Worm (Caenorhabditis elegans) whole organism, L3 larva: ENCODE data around the gene ttr-21.

Source experiments
- ZK546.5 ChIP-seq: sonication (generic microtip); optimal IDR thresholded peaks from 2 replicates; lab custom pipeline; 2017; ENCODE audit warnings: missing biosample characterization, missing genetic modification characterization
- ama-1 ChIP-seq: fragments of 150-350 bp; optimal IDR thresholded peaks from 2 replicates; lab custom pipeline; 2018
- ceh-28 ChIP-seq: fragments of 150-350 bp; optimal IDR thresholded peaks from 2 replicates; lab custom pipeline; 2014; ENCODE audit warnings: missing biosample characterization, missing genetic modification reagents, missing genetic modification characterization
- ceh-9 ChIP-seq: sonication (generic microtip); optimal IDR thresholded peaks from 2 replicates; lab custom pipeline; 2018; ENCODE audit warnings: missing biosample characterization, missing genetic modification characterization
- daf-12 ChIP-seq: fragments of 150-350 bp; optimal IDR thresholded peaks from 2 replicates; lab custom pipeline; 2014; ENCODE audit warnings: missing biosample characterization, missing genetic modification reagents, missing genetic modification characterization
- egl-27 ChIP-seq: sonication (generic microtip); optimal IDR thresholded peaks from 4 replicates; lab custom pipeline; 2017; ENCODE audit warnings: missing biosample characterization, missing genetic modification reagents, missing genetic modification characterization
- egl-5 ChIP-seq: fragments of 150-350 bp; optimal IDR thresholded peaks from 2 replicates; lab custom pipeline; 2017; ENCODE audit warnings: missing biosample characterization, missing genetic modification reagents, missing genetic modification characterization, inconsistent platforms
- elt-1 ChIP-seq: fragments of 150-350 bp; optimal IDR thresholded peaks from 2 replicates; lab custom pipeline; 2014; ENCODE audit warnings: missing biosample characterization, missing genetic modification characterization
- elt-2 ChIP-seq: sonication (generic microtip); optimal IDR thresholded peaks from 2 replicates; lab custom pipeline; 2016; ENCODE audit warnings: missing genetic modification reagents, mild to moderate bottlenecking, missing genetic modification characterization, missing compliant biosample characterization
- eor-1 ChIP-seq, 2 experiments: fragments of 150-350 bp; optimal IDR thresholded peaks; 2 replicates each; lab custom pipeline; 2014 to 2018; ENCODE audit warnings: missing biosample characterization in 2 of 2, missing genetic modification characterization in 2 of 2
- fkh-10 ChIP-seq: sonication (generic microtip); optimal IDR thresholded peaks from 2 replicates; lab custom pipeline; 2017; ENCODE audit warnings: missing biosample characterization, missing genetic modification reagents, missing genetic modification characterization
- fos-1 ChIP-seq: fragments of 150-350 bp; optimal IDR thresholded peaks from 2 replicates; lab custom pipeline; 2014; ENCODE audit warnings: missing biosample characterization, missing genetic modification characterization
- jun-1 ChIP-seq: fragments of 150-350 bp; optimal IDR thresholded peaks from 2 replicates; lab custom pipeline; 2014; ENCODE audit warnings: missing biosample characterization, missing genetic modification reagents, missing genetic modification characterization
- lin-15B ChIP-seq: fragments of 150-350 bp; optimal IDR thresholded peaks from 2 replicates; lab custom pipeline; 2014; ENCODE audit warnings: missing biosample characterization, missing genetic modification characterization
- lin-39 ChIP-seq: fragments of 150-350 bp; optimal IDR thresholded peaks from 2 replicates; lab custom pipeline; 2018; ENCODE audit warnings: missing biosample characterization, missing genetic modification reagents, missing genetic modification characterization
- mdl-1 ChIP-seq: fragments of 150-350 bp; optimal IDR thresholded peaks from 2 replicates; lab custom pipeline; 2014; ENCODE audit warnings: missing biosample characterization, missing genetic modification characterization
- nfya-1 ChIP-seq: sonication (generic microtip); optimal IDR thresholded peaks from 2 replicates; lab custom pipeline; 2017; ENCODE audit warnings: missing genetic modification characterization, mild to moderate bottlenecking, missing compliant biosample characterization, antibody characterized with exemption, moderate library complexity; ENCODE audit not compliant: insufficient read depth
- nhr-11 ChIP-seq: fragments of 150-350 bp; optimal IDR thresholded peaks from 2 replicates; lab custom pipeline; 2014; ENCODE audit warnings: missing biosample characterization, missing genetic modification characterization
- nhr-12 ChIP-seq: fragments of 150-350 bp; optimal IDR thresholded peaks from 2 replicates; lab custom pipeline; 2014; ENCODE audit warnings: missing biosample characterization, missing genetic modification characterization
- nhr-23 ChIP-seq: fragments of 150-350 bp; optimal IDR thresholded peaks from 2 replicates; lab custom pipeline; 2014; ENCODE audit warnings: missing biosample characterization, missing genetic modification reagents, missing genetic modification characterization
- nhr-237 ChIP-seq: fragments of 150-350 bp; optimal IDR thresholded peaks from 2 replicates; lab custom pipeline; 2014; ENCODE audit warnings: missing biosample characterization, missing genetic modification characterization
- nhr-25 ChIP-seq: sonication (generic microtip); optimal IDR thresholded peaks from 2 replicates; lab custom pipeline; 2017; ENCODE audit warnings: missing biosample characterization, missing genetic modification characterization
- nhr-28 ChIP-seq: fragments of 150-350 bp; optimal IDR thresholded peaks from 2 replicates; lab custom pipeline; 2014; ENCODE audit warnings: missing biosample characterization, missing genetic modification characterization
- nhr-43 ChIP-seq: sonication (generic microtip); optimal IDR thresholded peaks from 2 replicates; lab custom pipeline; 2016; ENCODE audit warnings: mild to moderate bottlenecking, missing genetic modification characterization, missing compliant biosample characterization; ENCODE audit not compliant: poor library complexity, severe bottlenecking
- nhr-76 ChIP-seq: fragments of 150-350 bp; sonication (generic microtip); optimal IDR thresholded peaks from 5 replicates; lab custom pipeline; 2014; ENCODE audit warnings: missing biosample characterization, missing genetic modification characterization
- nhr-77 ChIP-seq: fragments of 150-350 bp; optimal IDR thresholded peaks from 2 replicates; lab custom pipeline; 2014; ENCODE audit warnings: missing biosample characterization, missing genetic modification characterization
- pha-4 ChIP-seq: fragments of 150-350 bp; optimal IDR thresholded peaks from 2 replicates; lab custom pipeline; 2014; ENCODE audit warnings: missing biosample characterization, missing genetic modification reagents, missing genetic modification characterization
- pqm-1 ChIP-seq: fragments of 150-350 bp; optimal IDR thresholded peaks from 2 replicates; lab custom pipeline; 2017; ENCODE audit warnings: missing biosample characterization, missing genetic modification characterization, inconsistent platforms
- skn-1 ChIP-seq: fragments of 150-350 bp; optimal IDR thresholded peaks from 2 replicates; lab custom pipeline; 2014; ENCODE audit warnings: missing biosample characterization, missing genetic modification characterization
- snpc-4 ChIP-seq: fragments of 150-350 bp; optimal IDR thresholded peaks from 2 replicates; lab custom pipeline; 2014; ENCODE audit warnings: missing biosample characterization, missing genetic modification characterization
- tbx-2 ChIP-seq: sonication (generic microtip); optimal IDR thresholded peaks from 2 replicates; lab custom pipeline; 2016; ENCODE audit warnings: mild to moderate bottlenecking, missing genetic modification characterization, missing compliant biosample characterization
- unc-62 ChIP-seq: fragments of 150-350 bp; sonication (generic microtip); optimal IDR thresholded peaks from 4 replicates; lab custom pipeline; 2014; ENCODE audit warnings: missing biosample characterization, missing genetic modification reagents, missing genetic modification characterization
- zag-1 ChIP-seq: fragments of 150-350 bp; optimal IDR thresholded peaks from 2 replicates; lab custom pipeline; 2014; ENCODE audit warnings: missing biosample characterization, missing genetic modification characterization
- ztf-11 ChIP-seq: fragments of 150-350 bp; optimal IDR thresholded peaks from 2 replicates; lab custom pipeline; 2014; ENCODE audit warnings: missing biosample characterization, missing genetic modification characterization

ttr-21 gene

DNA sequence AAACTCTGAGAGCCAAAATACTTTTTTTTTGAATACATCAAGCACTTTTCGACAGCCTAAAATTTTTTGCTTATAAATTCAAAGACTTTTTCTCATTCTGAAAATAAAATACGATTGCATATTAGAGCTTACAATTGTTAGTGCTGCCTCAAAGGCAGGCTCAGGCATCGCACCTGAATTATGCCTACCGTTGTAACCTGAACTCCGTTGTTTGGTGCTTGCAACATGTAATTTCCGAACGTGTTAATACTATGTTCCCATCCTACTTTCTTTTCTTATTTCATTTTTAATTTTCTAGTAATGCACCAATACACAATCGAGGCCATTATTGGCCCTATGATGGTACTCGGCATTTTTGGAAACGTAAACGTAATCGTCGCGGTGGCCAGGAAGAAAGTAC is 33.2 kb upstream of the ttr-21 start, which contains the start of gene srsx-19:
srsx-19 (plus strand) TSS at position 301 of the 400 bp plus-strand sequence.
- TF ChIP-seq daf-12 (tag; lab: Kevin White, UChicago) (no peak), skn-1 (tag; lab: Kevin White, UChicago) (no peak), nhr-43 (no peak), snpc-4 (tag; lab: Kevin White, UChicago) (no peak), egl-27 (no peak), mdl-1 (tag; lab: Kevin White, UChicago) (no peak), lin-15B (tag; lab: Kevin White, UChicago) (no peak), zag-1 (tag; lab: Kevin White, UChicago) (no peak), ama-1 (no peak), nhr-76 (no peak), fkh-10 (no peak), lin-39 (tag; lab: Kevin White, UChicago) (no peak), elt-1 (no peak), pha-4 (no peak), eor-1 (tag; optimal IDR thresholded peaks at IDR 0.05; lab: Kevin White, UChicago) (no peak), ceh-28 (tag; lab: Kevin White, UChicago) (no peak), egl-5 (tag; lab: Kevin White, UChicago) (no peak)

DNA sequence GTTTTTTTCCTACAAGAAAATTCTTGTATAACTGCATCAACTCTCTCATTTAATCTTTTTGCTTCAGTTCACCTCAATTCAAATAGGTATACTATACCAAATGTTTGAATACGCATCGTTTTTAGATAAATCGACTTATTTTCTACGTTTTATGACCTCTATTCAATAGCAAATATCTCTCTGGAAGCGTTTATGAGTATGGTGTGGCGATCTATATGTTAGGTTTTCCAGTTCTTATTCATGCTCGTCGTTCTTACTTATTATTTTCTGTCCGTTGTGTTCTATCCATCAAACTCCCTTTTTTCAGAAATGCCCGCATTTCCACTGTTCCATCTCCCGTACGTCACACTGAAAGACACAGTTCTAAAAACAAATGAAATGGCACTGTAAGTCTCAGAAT is 26.4 kb upstream of the ttr-21 start, which contains the start of gene T22G5.3:
T22G5.3 (plus strand) TSS at position 301 of the 400 bp plus-strand sequence.
- TF ChIP-seq nhr-237, result no peak
- TF ChIP-seq jun-1, result no peak
- no peak for TF ChIP-seq nhr-28 (tag; lab: Kevin White, UChicago)
- TF ChIP-seq snpc-4 (tag; lab: Kevin White, UChicago), result no peak
- TF ChIP-seq nhr-12 (tag; lab: Kevin White, UChicago), result no peak
- TF ChIP-seq fos-1, result no peak
- TF ChIP-seq nhr-77, result no peak
- TF ChIP-seq nhr-23 (tag; lab: Kevin White, UChicago), result no peak
- TF ChIP-seq ZK546.5 (tag; lab: Kevin White, UChicago), result no peak
- no peak for TF ChIP-seq lin-39 (tag; lab: Kevin White, UChicago)
- TF ChIP-seq egl-5 (tag; lab: Kevin White, UChicago), result no peak

- TF ChIP-seq lin-15B (tag; lab: Kevin White, UChicago) (peak; percentile 63), zag-1 (tag; lab: Kevin White, UChicago) (no peak), nfya-1 (tag; lab: Kevin White, UChicago) (peak; percentile 20), nhr-11 (tag; lab: Kevin White, UChicago) (no peak), ceh-9 (tag; lab: Kevin White, UChicago) (no peak), nhr-76 (no peak), unc-62 (no peak), nhr-25 (tag; lab: Kevin White, UChicago) (peak; percentile 19), pha-4 (peak; percentile 56), nhr-43 (peak; percentile 30), jun-1 (no peak), snpc-4 (tag; lab: Kevin White, UChicago) (peak; percentile 28)
These were observed 26.0 kb upstream of the ttr-21 start for ce11 chrV:13880163-13880562.

DNA sequence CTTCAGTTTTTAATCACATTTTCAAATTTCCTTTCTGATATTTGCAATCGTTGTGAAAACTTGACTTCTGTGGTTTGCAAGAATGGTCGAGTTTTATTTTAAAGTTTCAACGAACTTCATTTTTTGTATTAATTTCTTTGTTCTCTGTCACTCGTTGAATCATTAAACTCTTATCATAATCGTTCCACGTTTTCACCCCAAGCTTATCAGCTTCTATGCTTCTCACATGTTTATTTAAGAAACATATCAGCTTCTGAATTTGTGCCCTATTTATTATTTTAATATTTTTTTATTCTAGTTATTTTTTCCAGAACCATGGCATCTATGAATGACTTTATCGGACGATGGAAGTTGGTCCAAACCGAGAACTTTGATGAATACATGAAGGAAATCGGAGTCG is 25.0 kb upstream of the ttr-21 start, which contains the start of gene lbp-7:
lbp-7 (plus strand) TSS at position 312 of the 400 bp plus-strand sequence.
- TF ChIP-seq ztf-11 (no peak), ceh-9 (tag; lab: Kevin White, UChicago) (no peak), pqm-1 (tag; lab: Kevin White, UChicago) (peak; percentile 94), jun-1 (peak; percentile 23), elt-2 (tag; lab: Kevin White, UChicago) (peak; percentile 93), pha-4 (peak; percentile 41), ceh-28 (tag; lab: Kevin White, UChicago) (no peak)

DNA sequence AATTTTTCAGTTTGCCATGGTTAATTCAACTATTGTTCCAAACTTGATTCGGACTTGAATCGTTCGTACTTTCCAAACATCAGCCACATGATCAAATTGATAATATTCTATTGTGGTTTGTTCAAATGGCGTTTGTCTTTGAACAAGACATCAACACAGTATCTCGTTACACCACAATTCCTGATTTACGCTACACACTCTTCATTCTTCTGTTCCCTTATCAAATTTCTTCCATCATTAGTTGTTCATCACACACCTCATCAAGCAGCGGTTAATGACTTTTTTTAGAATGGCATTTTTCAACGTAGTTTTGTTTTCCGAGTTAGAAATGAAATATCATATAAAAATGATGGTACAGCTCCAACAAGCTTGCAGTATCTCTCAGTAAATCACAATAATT is 24.0 kb upstream of the ttr-21 start:
- peak; percentile 86 for TF ChIP-seq elt-2 (tag; lab: Kevin White, UChicago)
- no peak for TF ChIP-seq tbx-2 (tag; lab: Kevin White, UChicago)
- TF ChIP-seq nhr-43, result no peak
- TF ChIP-seq egl-27, result no peak
- TF ChIP-seq jun-1, result peak; percentile 11
- peak; percentile 14 for TF ChIP-seq lin-15B (tag; lab: Kevin White, UChicago)
- TF ChIP-seq unc-62, result no peak
- peak; percentile 93 for TF ChIP-seq pqm-1 (tag; lab: Kevin White, UChicago)
